Worm (Caenorhabditis elegans): Measurements from ENCODE around the gene idpp-12.

- no peak for TF ChIP-seq egl-27 (tag; optimal IDR thresholded peaks at IDR 0.05)
- TF ChIP-seq lin-13 (GFP tag; optimal IDR thresholded peaks at IDR 0.05): no peak
- TF ChIP-seq lin-39 (tag; optimal IDR thresholded peaks at IDR 0.05): no peak
- TF ChIP-seq ztf-11 (tag; optimal IDR thresholded peaks at IDR 0.05): no peak
- no peak for TF ChIP-seq sdz-12 (GFP tag; optimal IDR thresholded peaks at IDR 0.05)
- TF ChIP-seq lsy-2 (tag; optimal IDR thresholded peaks at IDR 0.05): peak in 1 of 2 experiments; percentile 77
- TF ChIP-seq R02D3.7 (tag; optimal IDR thresholded peaks at IDR 0.05): no peak
- no peak for TF ChIP-seq Y5F2A.4 (GFP tag; optimal IDR thresholded peaks at IDR 0.05)
Measured at ce11 chrIV:3311243-3311642, 7.5 kb downstream of the idpp-12 start, which contains the start of gene zip-11.
